Fruit fly (Drosophila melanogaster) whole organism, embryonic: ENCODE measurements around the gene Rok.
A peak's percentile ranks its signal among the peaks of the same experiment; 100 is the strongest.

Source experiments
- CG10979 ChIP-seq: fragments of 200-800 bp; sonication (Bioruptor generic); optimal IDR thresholded peaks from 2 replicates; lab custom pipeline; 2018; ENCODE audit warnings: missing biosample characterization, mild to moderate bottlenecking, missing genetic modification characterization, moderate library complexity
- CG14860 ChIP-seq: fragments of 200-800 bp; sonication (Bioruptor generic); IDR thresholded peaks from 3 replicates; pipeline ENCODE4 v1.3.6; 2022; ENCODE audit warnings: missing biosample characterization, missing genetic modification characterization; ENCODE audit not compliant: partially characterized antibody
- CG15479 ChIP-seq: fragments of 200-800 bp; sonication (Bioruptor generic); optimal IDR thresholded peaks from 3 replicates; lab custom pipeline; 2019; ENCODE audit warnings: missing biosample characterization, mild to moderate bottlenecking, missing genetic modification characterization, moderate library complexity
- CG15514 ChIP-seq: fragments of 200-800 bp; sonication (Bioruptor generic); optimal IDR thresholded peaks from 3 replicates; lab custom pipeline; 2017; ENCODE audit warnings: missing biosample characterization, missing genetic modification characterization, mild to moderate bottlenecking, moderate library complexity, missing genetic modification reagents
- CG16813 ChIP-seq: fragments of 200-800 bp; sonication (Bioruptor generic); IDR thresholded peaks from 3 replicates; pipeline ENCODE4 v1.3.6; 2022; ENCODE audit warnings: missing biosample characterization, missing genetic modification characterization; ENCODE audit not compliant: partially characterized antibody
- CG32532 ChIP-seq: fragments of 200-800 bp; sonication (Bioruptor generic); IDR thresholded peaks from 2 replicates; pipeline ENCODE4 v1.3.6; 2022; ENCODE audit warnings: missing biosample characterization, missing genetic modification characterization
- CG34224 ChIP-seq: fragments of 200-800 bp; sonication (Bioruptor generic); IDR thresholded peaks from 3 replicates; pipeline ENCODE4 v1.3.6; 2022; ENCODE audit warnings: missing biosample characterization, missing genetic modification characterization; ENCODE audit not compliant: partially characterized antibody
- CG42726 ChIP-seq: fragments of 200-800 bp; sonication (Bioruptor generic); IDR thresholded peaks from 2 replicates; pipeline ENCODE4 v1.3.6; 2022; ENCODE audit warnings: missing biosample characterization, missing genetic modification characterization; ENCODE audit not compliant: partially characterized antibody
- CG4360 ChIP-seq: fragments of 200-800 bp; sonication (Bioruptor generic); IDR thresholded peaks from 2 replicates; pipeline ENCODE4 v1.3.6; 2022; ENCODE audit warnings: missing biosample characterization, missing genetic modification characterization
- CG4424 ChIP-seq: fragments of 200-800 bp; sonication (Bioruptor generic); optimal IDR thresholded peaks from 3 replicates; lab custom pipeline; 2016; ENCODE audit warnings: missing biosample characterization, missing genetic modification characterization
- CG7372 ChIP-seq: fragments of 200-800 bp; sonication (Bioruptor generic); IDR thresholded peaks from 2 replicates; pipeline ENCODE4 v1.3.6; 2022; ENCODE audit warnings: missing biosample characterization, missing genetic modification characterization
- CG7963 ChIP-seq: fragments of 200-800 bp; sonication (Bioruptor generic); IDR thresholded peaks from 3 replicates; pipeline ENCODE4 v1.3.6; 2022; ENCODE audit warnings: missing biosample characterization, missing genetic modification characterization; ENCODE audit not compliant: partially characterized antibody
- CG8924 ChIP-seq: fragments of 200-800 bp; optimal IDR thresholded peaks from 3 replicates; lab custom pipeline; 2019; ENCODE audit warnings: missing biosample characterization, mild to moderate bottlenecking, missing genetic modification characterization, moderate library complexity
- CG9797 ChIP-seq: fragments of 200-800 bp; sonication (Bioruptor generic); optimal IDR thresholded peaks from 3 replicates; lab custom pipeline; 2018; ENCODE audit warnings: missing biosample characterization, mild to moderate bottlenecking, missing genetic modification characterization
- Dbx ChIP-seq: fragments of 200-800 bp; sonication (Bioruptor generic); IDR thresholded peaks from 3 replicates; pipeline ENCODE4 v1.3.6; 2022; ENCODE audit warnings: missing biosample characterization, missing genetic modification characterization
- Doc3 ChIP-seq: fragments of 200-800 bp; sonication (Bioruptor generic); IDR thresholded peaks from 3 replicates; pipeline ENCODE4 v1.3.6; 2022; ENCODE audit warnings: missing biosample characterization, missing genetic modification characterization; ENCODE audit not compliant: partially characterized antibody
- Dref ChIP-seq: fragments of 200-800 bp; sonication (Bioruptor generic); IDR thresholded peaks from 2 replicates; pipeline ENCODE4 v1.3.6; 2022; ENCODE audit warnings: missing biosample characterization, missing genetic modification characterization
- Ets97D ChIP-seq: fragments of 200-800 bp; sonication (Bioruptor generic); optimal IDR thresholded peaks from 3 replicates; lab custom pipeline; 2016; ENCODE audit warnings: missing biosample characterization, missing genetic modification characterization
- Gug ChIP-seq: fragments of 200-800 bp; sonication (Bioruptor generic); IDR thresholded peaks from 4 replicates; pipeline ENCODE4 v1.3.6; 2022; ENCODE audit warnings: missing biosample characterization, missing genetic modification characterization
- HHEX ChIP-seq: fragments of 200-800 bp; sonication (Bioruptor generic); optimal IDR thresholded peaks from 3 replicates; lab custom pipeline; 2017; ENCODE audit warnings: missing biosample characterization, mild to moderate bottlenecking, missing genetic modification characterization, missing genetic modification reagents
- HLH4C ChIP-seq: fragments of 200-800 bp; sonication (Bioruptor generic); IDR thresholded peaks from 3 replicates; pipeline ENCODE4 v1.3.6; 2022; ENCODE audit warnings: missing biosample characterization, missing genetic modification characterization; ENCODE audit not compliant: partially characterized antibody
- HmgZ ChIP-seq: fragments of 200-800 bp; sonication (Bioruptor generic); optimal IDR thresholded peaks from 2 replicates; lab custom pipeline; 2018; ENCODE audit warnings: missing biosample characterization, mild to moderate bottlenecking, missing genetic modification characterization
- Hr51 ChIP-seq, 2 experiments: fragments of 200-800 bp; sonication (Bioruptor generic); optimal IDR thresholded peaks; 2 replicates in 1 of 2; 3 replicates in 1 of 2; lab custom pipeline; 2016 to 2018; ENCODE audit warnings: missing biosample characterization in 2 of 2, missing genetic modification characterization in 2 of 2, mild to moderate bottlenecking in 1 of 2, moderate library complexity in 1 of 2
- MESR4 ChIP-seq: fragments of 200-800 bp; sonication (Bioruptor generic); optimal IDR thresholded peaks from 2 replicates; lab custom pipeline; 2018; ENCODE audit warnings: missing biosample characterization, mild to moderate bottlenecking, missing genetic modification characterization, moderate library complexity
- Nf-YC ChIP-seq: fragments of 200-800 bp; optimal IDR thresholded peaks from 3 replicates; lab custom pipeline; 2019; ENCODE audit warnings: missing biosample characterization, mild to moderate bottlenecking, missing genetic modification characterization, moderate library complexity
- Rfx ChIP-seq: fragments of 200-800 bp; sonication (Bioruptor generic); IDR thresholded peaks from 2 replicates; pipeline ENCODE4 v1.3.6; 2022; ENCODE audit warnings: missing biosample characterization, missing genetic modification characterization
- Sin3A ChIP-seq: fragments of >200 bp; optimal IDR thresholded peaks from 2 replicates; lab custom pipeline; 2018
- Sry-δ ChIP-seq: fragments of 200-800 bp; sonication (Bioruptor generic); optimal IDR thresholded peaks from 2 replicates; lab custom pipeline; 2016; ENCODE audit warnings: missing biosample characterization, missing genetic modification characterization
- Xrp1 ChIP-seq: fragments of 200-800 bp; sonication (Bioruptor generic); IDR thresholded peaks from 2 replicates; pipeline ENCODE4 v1.3.6; 2022; ENCODE audit warnings: missing biosample characterization, missing genetic modification characterization
- amos ChIP-seq: fragments of 200-800 bp; sonication (Bioruptor generic); IDR thresholded peaks from 2 replicates; pipeline ENCODE4 v1.3.6; 2022; ENCODE audit warnings: missing biosample characterization, missing genetic modification characterization; ENCODE audit not compliant: partially characterized antibody
- bbx ChIP-seq: fragments of 200-800 bp; sonication (Bioruptor generic); IDR thresholded peaks from 2 replicates; pipeline ENCODE4 v1.3.6; 2022; ENCODE audit warnings: missing biosample characterization, missing genetic modification characterization; ENCODE audit not compliant: partially characterized antibody
- cg ChIP-seq: fragments of 200-800 bp; sonication (Bioruptor generic); optimal IDR thresholded peaks from 3 replicates; lab custom pipeline; 2019; ENCODE audit warnings: missing biosample characterization, mild to moderate bottlenecking, missing genetic modification characterization, moderate library complexity
- dm ChIP-seq: fragments of 200-800 bp; sonication (Bioruptor generic); optimal IDR thresholded peaks from 3 replicates; lab custom pipeline; 2016; ENCODE audit warnings: missing biosample characterization, missing genetic modification characterization
- fd96Cb ChIP-seq: fragments of 200-800 bp; sonication (Bioruptor generic); optimal IDR thresholded peaks from 2 replicates; lab custom pipeline; 2018; ENCODE audit warnings: missing biosample characterization, mild to moderate bottlenecking, missing genetic modification characterization, moderate library complexity
- gfzf ChIP-seq: fragments of 200-800 bp; sonication (Bioruptor generic); optimal IDR thresholded peaks from 2 replicates; lab custom pipeline; 2016; ENCODE audit warnings: missing biosample characterization, mild to moderate bottlenecking, missing genetic modification characterization, moderate library complexity
- insv ChIP-seq, 2 experiments: fragments of 200-800 bp; sonication (Bioruptor generic); optimal IDR thresholded peaks; 3 replicates each; lab custom pipeline; 2016 to 2018; ENCODE audit warnings: missing biosample characterization in 2 of 2, missing genetic modification characterization in 2 of 2
- knrl ChIP-seq: fragments of 200-800 bp; sonication (Bioruptor generic); IDR thresholded peaks from 3 replicates; pipeline ENCODE4 v1.3.6; 2022; ENCODE audit warnings: missing biosample characterization, missing genetic modification characterization; ENCODE audit not compliant: partially characterized antibody
- mld ChIP-seq: fragments of 200-800 bp; sonication (Bioruptor generic); IDR thresholded peaks from 3 replicates; pipeline ENCODE4 v1.3.6; 2022; ENCODE audit warnings: missing biosample characterization, missing genetic modification characterization; ENCODE audit not compliant: partially characterized antibody
- nerfin-1 ChIP-seq: fragments of 200-800 bp; sonication (Bioruptor generic); optimal IDR thresholded peaks from 3 replicates; lab custom pipeline; 2019; ENCODE audit warnings: missing biosample characterization, mild to moderate bottlenecking, missing genetic modification characterization, moderate library complexity
- nerfin-2 ChIP-seq: fragments of 200-800 bp; sonication (Bioruptor generic); IDR thresholded peaks from 2 replicates; pipeline ENCODE4 v1.3.6; 2022; ENCODE audit warnings: missing biosample characterization, missing genetic modification characterization; ENCODE audit not compliant: partially characterized antibody
- onecut ChIP-seq: fragments of 200-800 bp; sonication (Bioruptor generic); IDR thresholded peaks from 2 replicates; pipeline ENCODE4 v1.3.6; 2022; ENCODE audit warnings: missing biosample characterization, missing genetic modification characterization
- psq ChIP-seq: fragments of 200-800 bp; sonication (Bioruptor generic); optimal IDR thresholded peaks from 2 replicates; lab custom pipeline; 2017; ENCODE audit warnings: missing biosample characterization, missing genetic modification characterization
- rib ChIP-seq: fragments of 200-800 bp; sonication (Bioruptor generic); IDR thresholded peaks from 2 replicates; pipeline ENCODE4 v1.3.6; 2022; ENCODE audit warnings: missing biosample characterization, missing genetic modification characterization
- slbo ChIP-seq: fragments of 200-800 bp; sonication (Bioruptor generic); IDR thresholded peaks from 2 replicates; pipeline ENCODE4 v1.3.6; 2022; ENCODE audit warnings: missing biosample characterization, missing genetic modification characterization
- unc-4 ChIP-seq: fragments of 200-800 bp; sonication (Bioruptor generic); IDR thresholded peaks from 2 replicates; pipeline ENCODE4 v1.3.6; 2022; ENCODE audit warnings: missing biosample characterization, missing genetic modification characterization; ENCODE audit not compliant: partially characterized antibody
- vnd ChIP-seq: fragments of 200-800 bp; sonication (Bioruptor generic); IDR thresholded peaks from 3 replicates; pipeline ENCODE4 v1.3.6; 2022; ENCODE audit warnings: missing biosample characterization, missing genetic modification characterization; ENCODE audit not compliant: partially characterized antibody
- zen2 ChIP-seq: fragments of 200-800 bp; sonication (Bioruptor generic); IDR thresholded peaks from 3 replicates; pipeline ENCODE4 v1.3.6; 2022; ENCODE audit warnings: missing biosample characterization, missing genetic modification characterization; ENCODE audit not compliant: partially characterized antibody

Rok gene

dm6 chrX:16598978-16599664, 38.1 kb downstream of the Rok start, which contains the start of the genes CG9784 and Nup153 (continued):
- TF ChIP-seq CG4360 (GFP tag; lab: Robert Waterston, UW), result no peak
- no peak for TF ChIP-seq CG7372
- no peak for TF ChIP-seq CG4424 (GFP tag; lab: Kevin White, UChicago)
- peak; percentile 94 for TF ChIP-seq zen2 (GFP tag; lab: Robert Waterston, UW)
- TF ChIP-seq gfzf (GFP tag; lab: Kevin White, UChicago), result peak; percentile 10
- peak; percentile 33 for TF ChIP-seq cg (GFP tag; lab: Kevin White, UChicago)
- peak; percentile 97 for TF ChIP-seq bbx (GFP tag; lab: Robert Waterston, UW)
- TF ChIP-seq nerfin-1 (tag; lab: Kevin White, UChicago), result no peak
- TF ChIP-seq unc-4 (GFP tag; lab: Robert Waterston, UW), result peak; percentile 84
- TF ChIP-seq CG32532 (GFP tag; lab: Robert Waterston, UW), result peak; percentile 26; the same call in 1 of the 2 replicates
- no peak for TF ChIP-seq HHEX (GFP tag; lab: Kevin White, UChicago)
- peak; percentile 88 for TF ChIP-seq CG34224
- peak; percentile 22 for TF ChIP-seq CG9797
- TF ChIP-seq vnd (GFP tag; lab: Robert Waterston, UW), result peak; percentile 95
- peak; percentile 95 for TF ChIP-seq CG7963
- peak; percentile 49 for TF ChIP-seq Rfx (GFP tag; lab: Robert Waterston, UW)
- peak; percentile 26; the same call in 1 of the 2 replicates for TF ChIP-seq onecut (GFP tag; lab: Robert Waterston, UW)
- no peak for TF ChIP-seq CG10979 (tag; lab: Kevin White, UChicago)
- TF ChIP-seq psq (GFP tag; lab: Kevin White, UChicago), result peak; percentile 68
- TF ChIP-seq rib (GFP tag; lab: Robert Waterston, UW), result peak; percentile 51
- peak; percentile 93 for TF ChIP-seq mld (GFP tag; lab: Robert Waterston, UW)
- peak; percentile 89 for TF ChIP-seq Doc3 (GFP tag; lab: Robert Waterston, UW)
- TF ChIP-seq Hr51 (GFP tag; optimal IDR thresholded peaks at IDR 0.05; lab: Kevin White, UChicago), result no peak
- peak; percentile 37; the same call in 1 of the 4 replicates for TF ChIP-seq Gug (GFP tag; lab: Robert Waterston, UW)
- TF ChIP-seq Xrp1, result no peak
- peak; percentile 79 for TF ChIP-seq dm (GFP tag; lab: Kevin White, UChicago)
- peak; percentile 55 for TF ChIP-seq Sin3A (lab: Kevin White, UChicago)
- peak; percentile 7 for TF ChIP-seq Ets97D
- TF ChIP-seq Dbx, result peak; percentile 37; the same call in 1 of the 3 replicates
- TF ChIP-seq amos, result peak; percentile 98
- TF ChIP-seq HmgZ (tag; lab: Kevin White, UChicago), result peak; percentile 34
- peak; percentile 85 for TF ChIP-seq Dref (GFP tag; lab: Robert Waterston, UW)
- peak; percentile 84 for TF ChIP-seq Sry-δ (GFP tag; lab: Kevin White, UChicago)
- peak; percentile 62 for TF ChIP-seq CG15479 (GFP tag; lab: Kevin White, UChicago)
- TF ChIP-seq slbo (GFP tag; lab: Robert Waterston, UW), result peak; percentile 44; the same call in 1 of the 2 replicates
- TF ChIP-seq CG14860, result peak; percentile 94
- TF ChIP-seq CG42726 (GFP tag; lab: Robert Waterston, UW), result peak; percentile 89
- TF ChIP-seq knrl (GFP tag; lab: Robert Waterston, UW), result peak; percentile 96
- TF ChIP-seq nerfin-2 (GFP tag; lab: Robert Waterston, UW), result peak; percentile 92
- TF ChIP-seq fd96Cb (tag; lab: Kevin White, UChicago), result no peak
- peak; percentile 9 for TF ChIP-seq CG8924 (tag; lab: Kevin White, UChicago)
- peak; percentile 93 for TF ChIP-seq HLH4C (GFP tag; lab: Robert Waterston, UW)
- TF ChIP-seq CG15514 (GFP tag; lab: Kevin White, UChicago), result peak; percentile 17
- peak; percentile 96 for TF ChIP-seq CG16813 (GFP tag; lab: Robert Waterston, UW)
- TF ChIP-seq MESR4 (GFP tag; lab: Kevin White, UChicago), result peak; percentile 92
- TF ChIP-seq Nf-YC (tag; lab: Kevin White, UChicago), result peak; percentile 48
- TF ChIP-seq insv (GFP tag; optimal IDR thresholded peaks at IDR 0.05; lab: Kevin White, UChicago), result no peak
